Worm (Caenorhabditis elegans): ENCODE results near the gene F58F9.4.

- TF ChIP-seq him-1 (tag; optimal IDR thresholded peaks at IDR 0.05), result no peak
- TF ChIP-seq W03F9.2 (tag; optimal IDR thresholded peaks at IDR 0.05), result no peak
Observed at ce11 chrIV:6254635-6255034, 23.8 kb downstream of the F58F9.4 start, which contains the start of gene T13A10.64.

All from whole organism, L4/young adult.